Fruit fly (Drosophila melanogaster): Measurements from ENCODE around the gene CG40439.
"Not testable (repeated sequence)": the region's sequence is repeated elsewhere in the genome, so short reads cannot be mapped to it uniquely, and the experiment has no call there.

dm6 chr2L:22843920-22844319, 45.8 kb upstream of the CG40439 start, which contains the start of gene CG17715:
- not testable (repeated sequence) for TF ChIP-seq insv, Sin3A, h, psq, Myc, ttk (optimal IDR thresholded peaks at IDR 0.05)

All from Kc167 (cell line).